Fruit fly (Drosophila melanogaster) S2 (cell line): Measurements from ENCODE around the gene mip130.

Source experiments
- CG8478 ChIP-seq: fragments of >200 bp; optimal IDR thresholded peaks from 2 replicates; lab custom pipeline; 2018
- CTCF ChIP-seq, 2 experiments: fragments of >200 bp; optimal IDR thresholded peaks; 2 replicates each; lab custom pipeline; 2018

Gene mip130

dm6 chrX:1965979-1966778, 58.1 kb downstream of the mip130 start:
- no peak for TF ChIP-seq CTCF (optimal IDR thresholded peaks at IDR 0.05; lab: Kevin White, UChicago)
- TF ChIP-seq CG8478 (lab: Kevin White, UChicago) = no peak

dm6 chrX:1966779-1967520, 58.9 kb downstream of the mip130 start:
- TF ChIP-seq CG8478 (lab: Kevin White, UChicago) (no peak), CTCF (optimal IDR thresholded peaks at IDR 0.05; lab: Kevin White, UChicago) (no peak)

- TF ChIP-seq CG8478 (lab: Kevin White, UChicago) (no peak), CTCF (optimal IDR thresholded peaks at IDR 0.05; lab: Kevin White, UChicago) (no peak)
Measured at dm6 chrX:1968152-1968551, 60.1 kb downstream of the mip130 start.

- TF ChIP-seq CTCF (optimal IDR thresholded peaks at IDR 0.05; lab: Kevin White, UChicago) = no peak
- TF ChIP-seq CG8478 (lab: Kevin White, UChicago) = no peak
Measured at dm6 chrX:1968581-1969258, 60.7 kb downstream of the mip130 start.
